Fruit fly (Drosophila melanogaster) whole organism, prepupa: ENCODE data around the gene CG31872.

Experiments used
- CG10631 ChIP-seq: fragments of 200-800 bp; sonication (Bioruptor generic); optimal IDR thresholded peaks from 2 replicates; lab custom pipeline; 2016; ENCODE audit warnings: missing biosample characterization, missing genetic modification characterization
- CG10669 ChIP-seq: fragments of 200-800 bp; sonication (Bioruptor generic); optimal IDR thresholded peaks from 3 replicates; lab custom pipeline; 2018; ENCODE audit warnings: missing biosample characterization, mild to moderate bottlenecking, missing genetic modification characterization, moderate library complexity
- CG11762 ChIP-seq: fragments of 200-800 bp; sonication (Bioruptor generic); optimal IDR thresholded peaks from 3 replicates; lab custom pipeline; 2016; ENCODE audit warnings: missing biosample characterization, missing genetic modification characterization; ENCODE audit not compliant: insufficient read depth
- CG15336 ChIP-seq: fragments of 200-800 bp; sonication (Bioruptor generic); IDR thresholded peaks from 2 replicates; pipeline ENCODE4 v1.3.6; 2022; ENCODE audit warnings: missing biosample characterization, missing genetic modification characterization
- CG16779 ChIP-seq: fragments of 200-800 bp; sonication (Bioruptor generic); optimal IDR thresholded peaks from 3 replicates; lab custom pipeline; 2017; ENCODE audit warnings: missing biosample characterization, mild to moderate bottlenecking, missing genetic modification characterization
- CG3032 ChIP-seq: fragments of 200-800 bp; optimal IDR thresholded peaks from 2 replicates; lab custom pipeline; 2019; ENCODE audit warnings: missing biosample characterization, mild to moderate bottlenecking, missing genetic modification characterization, moderate library complexity
- CG31627 ChIP-seq: fragments of 200-800 bp; sonication (Bioruptor generic); optimal IDR thresholded peaks from 3 replicates; lab custom pipeline; 2016; ENCODE audit warnings: missing biosample characterization, missing genetic modification characterization
- CG32006 ChIP-seq: fragments of 200-800 bp; sonication (Bioruptor generic); optimal IDR thresholded peaks from 3 replicates; lab custom pipeline; 2017; ENCODE audit warnings: missing biosample characterization, mild to moderate bottlenecking, missing genetic modification characterization
- CG34406 ChIP-seq: fragments of 200-800 bp; sonication (Bioruptor generic); optimal IDR thresholded peaks from 3 replicates; lab custom pipeline; 2016; ENCODE audit warnings: missing biosample characterization, missing genetic modification characterization
- CG3919 ChIP-seq: fragments of 200-800 bp; sonication (Bioruptor generic); optimal IDR thresholded peaks from 3 replicates; lab custom pipeline; 2016; ENCODE audit warnings: missing biosample characterization, missing genetic modification characterization
- CG6163 ChIP-seq: fragments of 200-800 bp; sonication (Bioruptor generic); IDR thresholded peaks from 3 replicates; pipeline ENCODE4 v1.3.6; 2022; ENCODE audit warnings: missing biosample characterization, missing genetic modification characterization
- CG6276 ChIP-seq: fragments of 200-800 bp; sonication (Bioruptor generic); optimal IDR thresholded peaks from 2 replicates; lab custom pipeline; 2017; ENCODE audit warnings: missing biosample characterization, mild to moderate bottlenecking, missing genetic modification characterization
- CG6792 ChIP-seq: fragments of 200-800 bp; sonication (Bioruptor generic); optimal IDR thresholded peaks from 3 replicates; lab custom pipeline; 2016; ENCODE audit warnings: missing biosample characterization, missing genetic modification characterization
- CG6808 ChIP-seq: fragments of 200-800 bp; sonication (Bioruptor generic); optimal IDR thresholded peaks from 3 replicates; lab custom pipeline; 2017; ENCODE audit warnings: missing biosample characterization, missing genetic modification characterization, mild to moderate bottlenecking, moderate library complexity, missing genetic modification reagents
- CG8119 ChIP-seq: fragments of 200-800 bp; sonication (Bioruptor generic); IDR thresholded peaks from 3 replicates; pipeline ENCODE4 v1.3.6; 2022; ENCODE audit warnings: missing biosample characterization, missing genetic modification characterization
- CG8319 ChIP-seq: fragments of 200-800 bp; sonication (Bioruptor generic); optimal IDR thresholded peaks from 3 replicates; lab custom pipeline; 2016; ENCODE audit warnings: missing biosample characterization, missing genetic modification characterization
- CG9139 ChIP-seq: fragments of 200-800 bp; sonication (Bioruptor generic); optimal IDR thresholded peaks from 3 replicates; lab custom pipeline; 2017; ENCODE audit warnings: missing biosample characterization, mild to moderate bottlenecking, missing genetic modification characterization
- Eip75B ChIP-seq: fragments of 200-800 bp; sonication (Bioruptor generic); optimal IDR thresholded peaks from 3 replicates; lab custom pipeline; 2016; ENCODE audit warnings: missing biosample characterization, missing genetic modification characterization
- Eip78C ChIP-seq: fragments of 200-800 bp; sonication (Bioruptor generic); peaks from one replicate; lab custom pipeline; 2016; ENCODE audit warnings: missing biosample characterization, missing genetic modification characterization
- Eip93F ChIP-seq: fragments of 200-800 bp; sonication (Bioruptor generic); optimal IDR thresholded peaks from 2 replicates; lab custom pipeline; 2016; ENCODE audit warnings: missing biosample characterization, mild to moderate bottlenecking, missing genetic modification characterization
- Ets96B ChIP-seq: fragments of 200-800 bp; optimal IDR thresholded peaks from 2 replicates; lab custom pipeline; 2019; ENCODE audit warnings: missing biosample characterization, mild to moderate bottlenecking, missing genetic modification characterization, moderate library complexity
- Gug ChIP-seq: fragments of 200-800 bp; sonication (Bioruptor generic); IDR thresholded peaks from 2 replicates; pipeline ENCODE4 v1.3.6; 2022; ENCODE audit warnings: missing biosample characterization, missing genetic modification characterization
- Hr4 ChIP-seq: fragments of 200-800 bp; sonication (Bioruptor generic); optimal IDR thresholded peaks from 3 replicates; lab custom pipeline; 2016; ENCODE audit warnings: missing biosample characterization, missing genetic modification characterization
- Met ChIP-seq: fragments of 200-800 bp; sonication (Bioruptor generic); optimal IDR thresholded peaks from 3 replicates; lab custom pipeline; 2016; ENCODE audit warnings: missing biosample characterization, missing genetic modification characterization
- OdsH ChIP-seq: fragments of 200-800 bp; sonication (Bioruptor generic); optimal IDR thresholded peaks from 3 replicates; lab custom pipeline; 2016; ENCODE audit warnings: missing biosample characterization, missing genetic modification characterization
- Smox ChIP-seq: fragments of 200-800 bp; sonication (Bioruptor generic); optimal IDR thresholded peaks from 3 replicates; lab custom pipeline; 2016; ENCODE audit warnings: missing biosample characterization, missing genetic modification characterization
- Sox102F ChIP-seq: fragments of 200-800 bp; sonication (Bioruptor generic); optimal IDR thresholded peaks from 2 replicates; lab custom pipeline; 2016; ENCODE audit warnings: missing biosample characterization, mild to moderate bottlenecking, missing genetic modification characterization
- Sox14 ChIP-seq: fragments of 200-800 bp; sonication (Bioruptor generic); optimal IDR thresholded peaks from 3 replicates; lab custom pipeline; 2016; ENCODE audit warnings: missing biosample characterization, missing genetic modification characterization
- achi ChIP-seq: fragments of 200-800 bp; sonication (Bioruptor generic); optimal IDR thresholded peaks from 3 replicates; lab custom pipeline; 2016; ENCODE audit warnings: missing biosample characterization, missing genetic modification characterization
- acj6 ChIP-seq: fragments of 200-800 bp; sonication (Bioruptor generic); optimal IDR thresholded peaks from 3 replicates; lab custom pipeline; 2016; ENCODE audit warnings: missing biosample characterization, missing genetic modification characterization
- dsx ChIP-seq: fragments of 200-800 bp; optimal IDR thresholded peaks from 3 replicates; lab custom pipeline; 2019; ENCODE audit warnings: missing biosample characterization, mild to moderate bottlenecking, missing genetic modification characterization, moderate library complexity; ENCODE audit not compliant: poor library complexity, severe bottlenecking
- eg ChIP-seq: fragments of 200-800 bp; sonication (Bioruptor generic); IDR thresholded peaks from 3 replicates; pipeline ENCODE4 v1.3.6; 2022; ENCODE audit warnings: missing biosample characterization, missing genetic modification characterization
- esn ChIP-seq: fragments of 200-800 bp; sonication (Bioruptor generic); optimal IDR thresholded peaks from 2 replicates; lab custom pipeline; 2016; ENCODE audit warnings: missing biosample characterization, mild to moderate bottlenecking, missing genetic modification characterization, moderate library complexity
- fd59A ChIP-seq: fragments of 200-800 bp; sonication (Bioruptor generic); optimal IDR thresholded peaks from 2 replicates; lab custom pipeline; 2017; ENCODE audit warnings: missing biosample characterization, mild to moderate bottlenecking, missing genetic modification characterization, missing genetic modification reagents
- fd85E ChIP-seq: fragments of 200-800 bp; sonication (Bioruptor generic); optimal IDR thresholded peaks from 3 replicates; lab custom pipeline; 2016; ENCODE audit warnings: missing biosample characterization, missing genetic modification characterization
- net ChIP-seq: fragments of 200-800 bp; sonication (Bioruptor generic); optimal IDR thresholded peaks from 3 replicates; lab custom pipeline; 2016; ENCODE audit warnings: missing biosample characterization, missing genetic modification characterization
- pdm3 ChIP-seq: fragments of 200-800 bp; sonication (Bioruptor generic); optimal IDR thresholded peaks from 3 replicates; lab custom pipeline; 2016; ENCODE audit warnings: missing biosample characterization, missing genetic modification characterization
- spab ChIP-seq: fragments of 200-800 bp; sonication (Bioruptor generic); optimal IDR thresholded peaks from 2 replicates; lab custom pipeline; 2017; ENCODE audit warnings: missing biosample characterization, mild to moderate bottlenecking, missing genetic modification characterization, missing genetic modification reagents
- ss ChIP-seq, 2 experiments: fragments of 200-800 bp; sonication (Bioruptor generic); optimal IDR thresholded peaks; 2 replicates in 1 of 2; 3 replicates in 1 of 2; lab custom pipeline; 2017 to 2018; ENCODE audit warnings: mild to moderate bottlenecking in 2 of 2, missing biosample characterization in 2 of 2, missing genetic modification characterization in 2 of 2, moderate library complexity in 1 of 2
- svp ChIP-seq: fragments of 200-800 bp; sonication (Bioruptor generic); peaks from one replicate; lab custom pipeline; 2016; ENCODE audit warnings: missing biosample characterization, missing genetic modification characterization
- vri ChIP-seq: fragments of 200-800 bp; sonication (Bioruptor generic); optimal IDR thresholded peaks from 3 replicates; lab custom pipeline; 2016; ENCODE audit warnings: missing biosample characterization, mild to moderate bottlenecking, missing genetic modification characterization

Gene CG31872

DNA sequence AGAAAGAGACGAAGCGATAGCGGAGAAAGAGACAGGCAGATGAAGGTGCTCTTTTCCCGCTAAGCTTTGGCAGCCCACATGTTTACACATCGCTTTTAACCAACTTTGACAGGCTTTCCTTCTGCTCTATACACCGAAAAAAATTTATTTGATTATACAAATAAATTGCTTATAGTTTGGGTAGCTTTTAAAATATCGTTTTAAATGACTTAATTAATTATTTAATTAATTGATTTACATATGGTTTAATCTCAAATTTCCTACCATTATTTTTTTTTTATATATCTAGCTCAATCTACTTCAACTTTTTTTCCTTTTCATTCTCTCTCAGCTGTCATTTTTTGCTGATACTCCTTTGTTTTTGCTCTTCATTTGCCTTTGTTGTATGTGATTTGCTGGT is 33.3 kb downstream of the CG31872 start:
- peak; percentile 60 for TF ChIP-seq svp (GFP tag; lab: Kevin White, UChicago)
- peak; percentile 16 for TF ChIP-seq Hr4
- TF ChIP-seq CG6276 (GFP tag; lab: Kevin White, UChicago): peak; percentile 21
- TF ChIP-seq Eip75B (GFP tag; lab: Kevin White, UChicago): no peak
- TF ChIP-seq fd59A (GFP tag; lab: Kevin White, UChicago): no peak
- TF ChIP-seq CG10631 (GFP tag; lab: Kevin White, UChicago): peak; percentile 31
- no peak for TF ChIP-seq Gug
- peak; percentile 92 for TF ChIP-seq Eip78C (GFP tag; lab: Kevin White, UChicago)
- no peak for TF ChIP-seq CG8319 (GFP tag; lab: Kevin White, UChicago)
- no peak for TF ChIP-seq Smox (GFP tag; lab: Kevin White, UChicago)
- peak; percentile 25; the same call in 1 of the 3 replicates for TF ChIP-seq eg (GFP tag; lab: Robert Waterston, UW)
- no peak for TF ChIP-seq Sox14 (GFP tag; lab: Kevin White, UChicago)
- peak; percentile 63 for TF ChIP-seq Ets96B (tag; lab: Kevin White, UChicago)
- TF ChIP-seq CG15336 (GFP tag; lab: Robert Waterston, UW): 0 out of 2 replicates have a peak, but pooled peaks have one; percentile 43
- peak; percentile 14 for TF ChIP-seq acj6 (GFP tag; lab: Kevin White, UChicago)
- no peak for TF ChIP-seq vri (GFP tag; lab: Kevin White, UChicago)
- peak; percentile 37 for TF ChIP-seq CG6808 (GFP tag; lab: Kevin White, UChicago)
- TF ChIP-seq esn (GFP tag; lab: Kevin White, UChicago): no peak
- peak; percentile 27 for TF ChIP-seq CG34406 (GFP tag; lab: Kevin White, UChicago)
- TF ChIP-seq dsx: peak; percentile 46
- TF ChIP-seq CG3919 (GFP tag; lab: Kevin White, UChicago): peak; percentile 49
- TF ChIP-seq CG31627 (GFP tag; lab: Kevin White, UChicago): no peak
- no peak for TF ChIP-seq fd85E (GFP tag; lab: Kevin White, UChicago)
- peak; percentile 46; the same call in 2 of the 3 replicates for TF ChIP-seq CG8119 (GFP tag; lab: Robert Waterston, UW)
- 0 out of 3 replicates have a peak, but pooled peaks have one; percentile 13 for TF ChIP-seq CG6163 (GFP tag; lab: Robert Waterston, UW)
- peak; percentile 22 for TF ChIP-seq CG11762 (GFP tag; lab: Kevin White, UChicago)
- TF ChIP-seq CG32006 (GFP tag; lab: Kevin White, UChicago): peak; percentile 47
- peak; percentile 25 for TF ChIP-seq OdsH (GFP tag; lab: Kevin White, UChicago)
- TF ChIP-seq CG10669: peak; percentile 42
- TF ChIP-seq Eip93F (GFP tag; lab: Kevin White, UChicago): no peak
- TF ChIP-seq achi: peak; percentile 28
- peak in 1 of 2 experiments; percentile 40 for TF ChIP-seq ss (GFP tag; optimal IDR thresholded peaks at IDR 0.05; lab: Kevin White, UChicago)
- TF ChIP-seq pdm3 (GFP tag; lab: Kevin White, UChicago): no peak
- TF ChIP-seq CG9139: peak; percentile 17
- TF ChIP-seq CG16779 (tag; lab: Kevin White, UChicago): no peak
- no peak for TF ChIP-seq Sox102F (GFP tag; lab: Kevin White, UChicago)
- peak; percentile 6 for TF ChIP-seq CG6792 (GFP tag; lab: Kevin White, UChicago)
- TF ChIP-seq CG3032 (tag; lab: Kevin White, UChicago): peak; percentile 45
- peak; percentile 5 for TF ChIP-seq net (GFP tag; lab: Kevin White, UChicago)
- peak; percentile 40 for TF ChIP-seq spab (GFP tag; lab: Kevin White, UChicago)
- TF ChIP-seq Met: no peak
